Worm (Caenorhabditis elegans): Measurements from ENCODE around the gene ccdc-149.

Gene ccdc-149

ce11 chrX:11484027-11484426 is 27.2 kb downstream of the ccdc-149 start:
- TF ChIP-seq flt-1 (GFP tag; IDR thresholded peaks at IDR 0.05) (no peak), B0310.2 (tag; optimal IDR thresholded peaks at IDR 0.05) (no peak), aly-1 (tag; optimal IDR thresholded peaks at IDR 0.05) (no peak), ceh-13 (GFP tag; optimal IDR thresholded peaks at IDR 0.05) (no peak), ceh-36 (tag; optimal IDR thresholded peaks at IDR 0.05) (no peak), pes-1 (GFP tag; IDR thresholded peaks at IDR 0.05) (no peak), hmbx-1 (tag; optimal IDR thresholded peaks at IDR 0.05) (no peak), tra-4 (tag; optimal IDR thresholded peaks at IDR 0.05) (no peak), tbx-37 (GFP tag; conservative IDR thresholded peaks at IDR 0.05) (no peak), sea-1 (GFP tag; conservative IDR thresholded peaks at IDR 0.05) (no peak), ama-1 (optimal IDR thresholded peaks at IDR 0.05) (no peak), ets-7 (tag; optimal IDR thresholded peaks at IDR 0.05) (no peak), hnd-1 (tag; optimal IDR thresholded peaks at IDR 0.05) (no peak), scrt-1 (GFP tag; IDR thresholded peaks at IDR 0.05) (no peak), tbx-11 (GFP tag; IDR thresholded peaks at IDR 0.05) (no peak), F13C5.2 (tag; optimal IDR thresholded peaks at IDR 0.05) (no peak), hmg-4 (GFP tag; optimal IDR thresholded peaks at IDR 0.05) (no peak)

DNA sequence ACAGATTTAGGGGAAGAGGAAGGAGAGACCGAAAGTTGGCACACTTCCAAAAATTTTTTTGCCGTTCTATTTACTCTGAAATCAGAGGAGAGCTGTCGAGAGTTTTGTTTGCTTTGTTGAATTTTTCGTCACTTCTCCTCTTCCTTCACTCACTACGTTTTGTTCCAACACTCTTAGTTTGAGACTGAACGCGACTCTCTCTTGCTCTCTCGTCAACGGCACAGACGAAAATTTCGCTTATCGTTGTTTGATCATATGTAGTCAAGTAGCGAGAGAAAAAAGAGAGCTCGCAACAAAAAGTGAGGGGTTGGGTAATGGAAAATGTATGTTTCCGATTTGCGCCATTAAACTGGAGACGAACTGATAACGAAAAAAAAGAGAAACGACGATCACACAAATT is 28.6 kb downstream of the ccdc-149 start:
- TF ChIP-seq tbx-37 (GFP tag; conservative IDR thresholded peaks at IDR 0.05) = no peak
- no peak for TF ChIP-seq B0310.2 (tag; optimal IDR thresholded peaks at IDR 0.05)
- no peak for TF ChIP-seq ets-7 (tag; optimal IDR thresholded peaks at IDR 0.05)
- TF ChIP-seq hnd-1 (tag; optimal IDR thresholded peaks at IDR 0.05) = no peak
- no peak for TF ChIP-seq hmg-4 (GFP tag; optimal IDR thresholded peaks at IDR 0.05)
- no peak for TF ChIP-seq ceh-36 (tag; optimal IDR thresholded peaks at IDR 0.05)
- no peak for TF ChIP-seq tbx-11 (GFP tag; IDR thresholded peaks at IDR 0.05)
- no peak for TF ChIP-seq F13C5.2 (tag; optimal IDR thresholded peaks at IDR 0.05)
- TF ChIP-seq flt-1 (GFP tag; IDR thresholded peaks at IDR 0.05) = no peak
- no peak for TF ChIP-seq ama-1 (optimal IDR thresholded peaks at IDR 0.05)

- TF ChIP-seq flt-1 (GFP tag; IDR thresholded peaks at IDR 0.05) = no peak
Measured at ce11 chrX:11482134-11482533, 29.1 kb downstream of the ccdc-149 start.

DNA sequence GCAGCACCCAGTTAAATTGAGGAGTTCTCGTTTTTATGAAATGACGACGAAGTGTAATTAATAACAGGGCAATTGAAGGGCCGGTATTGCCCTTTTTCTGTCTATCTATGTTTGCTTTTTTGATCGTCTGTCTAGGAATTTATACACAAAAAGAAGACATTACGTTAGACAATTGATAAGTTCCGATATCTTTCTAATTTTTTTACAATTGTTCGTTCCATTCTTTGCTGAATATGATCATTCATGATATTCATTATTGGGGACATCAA is 29.5 kb downstream of the ccdc-149 start:
- no peak for TF ChIP-seq hnd-1 (tag; optimal IDR thresholded peaks at IDR 0.05)
- no peak for TF ChIP-seq scrt-1 (GFP tag; IDR thresholded peaks at IDR 0.05)

- TF ChIP-seq hnd-1 (tag; optimal IDR thresholded peaks at IDR 0.05) (no peak), flt-1 (GFP tag; IDR thresholded peaks at IDR 0.05) (no peak), ama-1 (optimal IDR thresholded peaks at IDR 0.05) (no peak), sea-1 (GFP tag; conservative IDR thresholded peaks at IDR 0.05) (no peak), hmg-4 (GFP tag; optimal IDR thresholded peaks at IDR 0.05) (no peak)
Measured at ce11 chrX:11480990-11481824, 30.0 kb downstream of the ccdc-149 start.

DNA sequence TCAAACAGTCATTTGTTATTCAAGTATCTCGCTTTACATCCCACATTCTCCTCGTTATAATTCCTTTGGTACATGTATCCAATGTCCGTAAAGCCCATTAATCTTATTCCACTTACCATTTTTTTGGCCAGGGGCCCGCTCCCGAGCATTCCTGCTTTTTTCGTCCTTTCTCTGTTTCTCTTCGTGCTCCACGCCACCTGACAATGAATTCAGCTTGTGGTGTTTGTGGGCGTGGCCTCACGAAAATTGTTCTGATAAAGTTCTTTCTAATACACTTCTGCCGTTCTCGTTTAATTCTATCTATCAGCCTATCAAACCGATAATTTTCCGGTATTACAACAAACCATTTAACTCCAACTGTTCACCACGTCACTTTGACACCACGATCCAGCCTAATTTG is 31.2 kb downstream of the ccdc-149 start:
- TF ChIP-seq tbx-11 (GFP tag; IDR thresholded peaks at IDR 0.05) = no peak
- TF ChIP-seq hmg-4 (GFP tag; optimal IDR thresholded peaks at IDR 0.05) = no peak
- TF ChIP-seq F13C5.2 (tag; optimal IDR thresholded peaks at IDR 0.05) = no peak
- no peak for TF ChIP-seq tra-4 (tag; optimal IDR thresholded peaks at IDR 0.05)
- TF ChIP-seq hnd-1 (tag; optimal IDR thresholded peaks at IDR 0.05) = no peak
- TF ChIP-seq aly-1 (tag; optimal IDR thresholded peaks at IDR 0.05) = no peak
- no peak for TF ChIP-seq ceh-36 (tag; optimal IDR thresholded peaks at IDR 0.05)
- no peak for TF ChIP-seq pes-1 (GFP tag; IDR thresholded peaks at IDR 0.05)
- no peak for TF ChIP-seq sea-1 (GFP tag; conservative IDR thresholded peaks at IDR 0.05)
- TF ChIP-seq tbx-37 (GFP tag; conservative IDR thresholded peaks at IDR 0.05) = no peak
- TF ChIP-seq B0310.2 (tag; optimal IDR thresholded peaks at IDR 0.05) = no peak
- no peak for TF ChIP-seq flt-1 (GFP tag; IDR thresholded peaks at IDR 0.05)
- TF ChIP-seq hmbx-1 (tag; optimal IDR thresholded peaks at IDR 0.05) = no peak
- TF ChIP-seq scrt-1 (GFP tag; IDR thresholded peaks at IDR 0.05) = no peak
- no peak for TF ChIP-seq ets-7 (tag; optimal IDR thresholded peaks at IDR 0.05)
- no peak for TF ChIP-seq ceh-13 (GFP tag; optimal IDR thresholded peaks at IDR 0.05)

DNA sequence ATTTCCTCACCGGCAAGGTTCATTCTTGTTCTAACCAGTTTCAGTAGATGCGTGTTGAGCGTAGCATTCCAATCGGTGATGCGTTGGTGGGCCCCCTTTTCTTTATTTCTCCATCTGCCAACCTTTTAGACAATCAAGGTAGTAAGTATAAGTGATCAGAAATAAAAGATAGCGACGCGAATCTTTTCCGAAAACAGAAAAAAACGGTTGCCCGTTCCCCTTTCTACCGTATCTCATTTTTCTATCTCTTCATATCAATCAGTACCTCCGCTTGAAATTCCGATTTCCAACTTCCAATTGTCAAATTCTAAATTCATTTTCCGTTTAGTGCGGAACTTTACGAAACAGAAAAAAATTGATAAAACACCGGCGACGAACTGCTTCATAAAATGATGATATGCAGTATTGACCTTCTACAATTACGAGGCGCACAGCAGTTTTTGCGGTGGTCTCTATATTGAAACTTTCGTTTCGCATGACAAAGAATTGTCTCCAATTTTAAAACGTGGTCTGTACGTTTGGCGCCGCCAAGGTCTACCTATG is 31.9 kb downstream of the ccdc-149 start:
- TF ChIP-seq hmbx-1 (tag; optimal IDR thresholded peaks at IDR 0.05) (no peak), tbx-11 (GFP tag; IDR thresholded peaks at IDR 0.05) (no peak), pes-1 (GFP tag; IDR thresholded peaks at IDR 0.05) (no peak), ama-1 (optimal IDR thresholded peaks at IDR 0.05) (no peak), scrt-1 (GFP tag; IDR thresholded peaks at IDR 0.05) (no peak), B0310.2 (tag; optimal IDR thresholded peaks at IDR 0.05) (no peak), hnd-1 (tag; optimal IDR thresholded peaks at IDR 0.05) (no peak), sea-1 (GFP tag; conservative IDR thresholded peaks at IDR 0.05) (no peak), ceh-13 (GFP tag; optimal IDR thresholded peaks at IDR 0.05) (no peak), hmg-4 (GFP tag; optimal IDR thresholded peaks at IDR 0.05) (no peak), tra-4 (tag; optimal IDR thresholded peaks at IDR 0.05) (no peak), ceh-36 (tag; optimal IDR thresholded peaks at IDR 0.05) (no peak), tbx-37 (GFP tag; conservative IDR thresholded peaks at IDR 0.05) (no peak)

DNA sequence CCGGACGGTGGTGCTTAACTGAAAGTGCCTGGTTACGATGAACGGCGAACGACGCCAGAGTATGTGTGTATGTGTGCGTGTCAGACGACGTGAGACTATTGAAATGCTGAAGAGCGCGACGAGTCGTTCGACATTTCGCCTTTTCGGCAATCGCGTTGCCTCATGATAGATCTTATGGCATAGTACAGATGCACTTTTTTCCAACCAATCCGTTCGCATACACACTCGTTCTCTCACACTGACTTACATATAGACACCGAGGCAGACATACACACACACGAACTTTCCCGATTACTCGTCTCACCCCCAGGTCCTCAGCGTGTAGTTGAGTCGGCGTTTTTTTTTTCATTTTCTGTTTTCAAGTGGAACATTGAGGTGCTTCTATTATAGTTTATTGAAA is 32.5 kb downstream of the ccdc-149 start:
- TF ChIP-seq F13C5.2 (tag; optimal IDR thresholded peaks at IDR 0.05) (no peak), flt-1 (GFP tag; IDR thresholded peaks at IDR 0.05) (no peak), scrt-1 (GFP tag; IDR thresholded peaks at IDR 0.05) (no peak), tbx-37 (GFP tag; conservative IDR thresholded peaks at IDR 0.05) (no peak), ama-1 (optimal IDR thresholded peaks at IDR 0.05) (no peak), ceh-36 (tag; optimal IDR thresholded peaks at IDR 0.05) (no peak), tra-4 (tag; optimal IDR thresholded peaks at IDR 0.05) (no peak), sea-1 (GFP tag; conservative IDR thresholded peaks at IDR 0.05) (no peak), tbx-11 (GFP tag; IDR thresholded peaks at IDR 0.05) (no peak), hmg-4 (GFP tag; optimal IDR thresholded peaks at IDR 0.05) (no peak), hnd-1 (tag; optimal IDR thresholded peaks at IDR 0.05) (no peak), ceh-13 (GFP tag; optimal IDR thresholded peaks at IDR 0.05) (no peak), aly-1 (tag; optimal IDR thresholded peaks at IDR 0.05) (no peak), ets-7 (tag; optimal IDR thresholded peaks at IDR 0.05) (no peak), hmbx-1 (tag; optimal IDR thresholded peaks at IDR 0.05) (no peak), B0310.2 (tag; optimal IDR thresholded peaks at IDR 0.05) (no peak), pes-1 (GFP tag; IDR thresholded peaks at IDR 0.05) (no peak)
